Fruit fly (Drosophila melanogaster): ENCODE results near the gene CG13454.

The CG13454 gene

DNA sequence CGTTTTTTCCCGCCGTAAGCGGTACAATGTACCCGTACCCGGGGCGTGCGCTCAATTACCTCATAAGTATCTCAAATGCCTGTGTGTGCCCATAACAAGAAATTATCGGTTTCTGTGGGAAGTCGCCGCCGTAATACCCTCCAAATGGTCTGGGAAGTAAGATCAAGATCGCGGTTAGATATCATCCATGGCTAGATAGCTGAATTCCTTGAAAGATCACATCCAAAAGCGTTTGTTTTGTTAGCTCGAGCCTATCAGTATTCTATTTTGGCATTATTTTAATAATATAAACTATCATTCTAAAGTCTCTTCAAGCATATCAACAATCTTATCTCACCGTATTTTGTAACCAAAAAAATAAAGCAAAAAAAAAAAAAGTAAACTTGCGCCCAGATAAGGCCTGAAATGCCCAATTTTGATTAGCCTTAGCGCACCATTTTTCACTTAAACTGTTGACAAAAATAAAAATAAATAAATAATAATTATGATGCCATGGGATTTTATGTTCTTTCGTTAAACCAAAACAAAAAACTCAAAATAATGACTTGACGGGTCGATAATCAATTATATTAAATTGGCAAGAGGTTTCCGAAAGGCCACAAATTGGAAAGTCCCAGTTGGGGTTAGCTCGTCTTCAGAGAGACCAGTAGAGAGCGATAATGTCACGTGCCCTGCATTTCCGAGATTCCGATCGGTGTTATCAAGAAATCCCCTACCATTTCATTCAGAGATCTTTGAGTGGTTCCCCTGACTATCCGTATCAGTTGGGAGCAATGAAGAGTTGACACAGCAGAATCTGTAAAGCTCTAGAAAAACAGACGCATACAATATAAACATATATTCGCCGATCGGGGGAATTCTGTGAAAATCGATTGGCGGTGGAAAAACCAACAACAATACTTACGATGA, 22.0 kb upstream of the CG13454 start:
- peak; percentile 20 for TF ChIP-seq noc (tag; optimal IDR thresholded peaks at IDR 0.05)

DNA sequence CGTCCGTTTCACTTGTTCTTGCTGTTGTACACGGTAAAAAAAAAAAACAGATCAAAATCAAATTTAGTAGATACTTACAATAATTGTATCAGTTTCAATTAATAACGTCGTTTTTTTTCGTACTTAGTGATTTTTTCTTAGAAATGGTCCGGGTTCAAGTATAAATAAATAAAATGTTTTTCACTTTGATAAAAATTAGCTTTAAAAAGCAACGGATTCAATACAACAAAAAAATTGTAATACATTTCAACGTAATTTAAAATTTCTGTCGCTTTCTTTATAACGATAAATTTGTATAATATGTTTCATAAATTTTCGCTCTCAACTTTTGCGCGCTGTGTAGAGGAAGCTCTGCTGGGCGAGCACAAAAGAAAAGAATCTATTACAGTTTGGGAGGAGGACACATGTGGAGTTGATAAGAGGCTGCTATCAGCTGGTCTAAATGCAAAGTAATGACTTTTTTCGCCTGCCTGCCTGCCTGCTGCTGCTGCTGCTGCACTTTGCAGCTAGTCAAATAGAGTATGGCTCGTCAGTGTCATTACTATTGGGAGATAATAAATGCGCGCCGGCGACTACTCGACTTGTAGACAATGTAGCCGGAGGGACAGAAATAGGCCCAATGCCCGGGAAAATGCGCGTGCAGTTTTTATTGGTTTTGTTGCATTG, 21.2 kb upstream of the CG13454 start:
- peak; percentile 80 for TF ChIP-seq noc (tag; optimal IDR thresholded peaks at IDR 0.05)

DNA sequence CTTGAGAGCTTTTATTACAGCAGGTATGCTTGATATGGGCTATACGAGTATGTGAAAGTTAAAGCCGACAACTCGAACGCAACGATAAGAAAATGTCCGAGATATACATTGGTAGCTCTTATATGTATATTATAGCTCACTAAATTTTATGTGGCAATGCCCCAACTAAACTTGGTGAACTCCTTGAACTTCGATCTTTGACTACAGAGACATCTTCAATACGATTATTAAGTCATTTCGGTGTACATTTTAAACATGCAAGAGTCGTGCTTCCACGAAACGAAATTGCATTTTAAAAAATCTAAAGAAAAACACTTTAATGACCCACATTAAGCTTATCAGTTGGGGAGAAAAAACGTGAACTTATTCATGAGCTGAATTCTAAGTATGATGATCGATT, 19.7 kb upstream of the CG13454 start:
- TF ChIP-seq noc (tag; optimal IDR thresholded peaks at IDR 0.05) = no peak

DNA sequence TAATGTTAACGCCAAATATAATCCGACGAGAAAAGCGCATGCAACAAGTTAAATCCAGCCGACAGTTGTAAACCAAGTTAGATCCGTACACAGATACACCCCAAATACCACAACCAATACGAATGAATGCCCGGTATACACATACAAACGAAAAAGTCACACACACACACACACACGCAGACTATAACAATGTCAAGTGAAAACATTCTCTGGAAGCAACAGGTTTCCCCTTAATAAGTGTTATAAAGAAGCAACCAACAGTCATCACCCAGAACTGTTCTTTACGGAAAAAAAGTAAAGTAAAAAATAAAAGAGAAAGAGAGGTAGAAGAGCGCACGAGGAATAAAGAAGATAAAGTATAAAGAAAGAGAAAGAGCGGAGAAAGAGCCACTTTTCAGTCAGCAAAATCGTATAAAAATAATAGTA, 19.0 kb upstream of the CG13454 start:
- no peak for TF ChIP-seq noc (tag; optimal IDR thresholded peaks at IDR 0.05)

DNA sequence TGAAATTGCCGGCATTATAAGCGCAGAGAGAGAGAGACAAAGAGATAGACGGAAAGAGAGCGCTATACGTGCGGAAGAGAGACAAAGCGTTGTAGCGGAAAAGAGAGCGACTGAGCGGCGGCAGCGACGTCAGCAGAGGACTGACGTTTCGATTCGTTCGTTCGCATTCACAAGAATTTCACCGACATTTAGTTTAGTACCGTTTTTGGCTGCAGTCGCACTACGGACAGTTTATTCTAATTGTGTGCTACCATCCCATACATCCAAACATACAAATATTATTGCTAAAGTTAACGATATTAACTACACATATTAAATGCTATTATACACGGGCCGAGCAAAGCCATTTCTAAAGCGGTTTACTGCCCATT, 18.4 kb upstream of the CG13454 start, which contains the start of gene CrebA:
TSS of gene CrebA (plus strand) at position 168 of the 371 bp plus-strand sequence.
- TF ChIP-seq noc (tag; optimal IDR thresholded peaks at IDR 0.05) = no peak

DNA sequence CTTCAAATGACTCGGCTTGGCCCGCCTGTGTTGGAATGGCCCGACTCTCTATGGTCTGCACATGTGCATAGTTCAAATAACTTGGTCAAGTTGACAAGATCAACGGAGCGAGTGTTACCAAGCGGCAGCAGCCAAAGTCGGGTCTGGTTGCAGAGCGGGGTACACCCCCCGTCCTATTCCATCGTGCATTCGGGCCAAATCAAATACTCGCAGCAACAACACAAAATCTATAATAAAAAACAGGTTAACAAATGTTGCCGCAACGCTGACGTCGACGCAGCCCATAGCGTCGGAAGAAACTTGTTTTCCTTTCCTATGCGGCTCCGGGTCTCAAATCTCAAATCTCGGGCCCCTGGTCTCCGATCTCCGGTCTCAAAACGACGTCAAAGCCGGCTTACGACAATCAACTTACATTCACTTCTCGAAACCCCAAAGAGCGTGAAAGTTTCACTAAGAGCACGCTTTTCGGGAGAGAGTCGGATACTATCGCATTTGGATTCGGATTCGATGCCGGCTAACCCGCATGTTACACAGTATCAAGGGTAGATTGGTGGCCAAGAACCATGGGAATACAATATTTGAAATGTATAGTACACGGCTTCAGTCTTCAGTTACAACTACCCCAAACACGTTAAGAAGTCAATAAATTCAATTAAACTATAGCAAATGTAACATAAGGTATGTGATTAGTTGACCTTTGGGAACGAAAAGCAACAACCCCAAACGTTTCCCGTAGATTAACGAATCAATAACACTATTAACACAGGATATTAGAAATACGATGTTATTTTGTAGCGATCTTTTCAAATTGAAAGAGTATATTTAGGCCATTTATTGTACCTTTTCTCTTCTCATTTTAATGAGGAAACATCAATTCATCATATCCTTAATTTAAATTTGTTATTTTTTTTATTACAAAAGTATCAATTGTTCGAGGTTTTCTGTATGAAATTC, 17.7 kb upstream of the CG13454 start:
- peak; percentile 78 for TF ChIP-seq noc (tag; optimal IDR thresholded peaks at IDR 0.05)

DNA sequence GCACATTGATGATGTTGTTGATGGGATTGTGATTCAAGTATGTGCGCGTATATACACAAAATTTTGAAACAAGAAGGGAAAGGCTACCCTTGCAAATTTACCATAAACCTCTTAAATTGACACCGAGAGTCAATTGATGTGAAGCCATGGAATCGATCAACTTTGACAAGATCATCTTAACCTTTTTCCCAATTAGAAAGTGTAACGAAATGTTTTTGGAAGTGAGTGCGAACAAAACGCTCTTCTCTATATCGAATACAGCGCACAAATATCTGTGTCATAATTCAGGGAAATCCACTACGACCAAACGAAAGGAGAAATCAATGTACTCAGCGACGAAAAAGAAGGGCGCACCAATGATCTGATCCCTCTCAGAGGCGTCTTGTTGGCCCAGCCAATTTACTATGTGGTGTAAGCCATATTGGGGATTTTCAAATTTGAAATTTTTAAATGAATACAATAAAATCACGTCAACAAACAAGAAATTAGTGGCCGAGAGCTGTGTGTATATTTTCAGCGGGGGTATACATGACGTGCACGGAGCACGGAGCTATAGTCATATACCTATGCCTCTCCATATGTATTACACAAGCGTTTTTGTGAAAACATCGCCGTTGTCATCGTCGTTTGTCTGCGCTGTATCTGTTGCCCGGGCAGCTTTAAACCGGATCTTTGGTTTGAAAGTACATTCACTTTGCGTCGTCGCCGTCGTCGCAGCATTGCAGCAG, 16.7 kb upstream of the CG13454 start:
- TF ChIP-seq noc (tag; optimal IDR thresholded peaks at IDR 0.05) = peak; percentile 79

DNA sequence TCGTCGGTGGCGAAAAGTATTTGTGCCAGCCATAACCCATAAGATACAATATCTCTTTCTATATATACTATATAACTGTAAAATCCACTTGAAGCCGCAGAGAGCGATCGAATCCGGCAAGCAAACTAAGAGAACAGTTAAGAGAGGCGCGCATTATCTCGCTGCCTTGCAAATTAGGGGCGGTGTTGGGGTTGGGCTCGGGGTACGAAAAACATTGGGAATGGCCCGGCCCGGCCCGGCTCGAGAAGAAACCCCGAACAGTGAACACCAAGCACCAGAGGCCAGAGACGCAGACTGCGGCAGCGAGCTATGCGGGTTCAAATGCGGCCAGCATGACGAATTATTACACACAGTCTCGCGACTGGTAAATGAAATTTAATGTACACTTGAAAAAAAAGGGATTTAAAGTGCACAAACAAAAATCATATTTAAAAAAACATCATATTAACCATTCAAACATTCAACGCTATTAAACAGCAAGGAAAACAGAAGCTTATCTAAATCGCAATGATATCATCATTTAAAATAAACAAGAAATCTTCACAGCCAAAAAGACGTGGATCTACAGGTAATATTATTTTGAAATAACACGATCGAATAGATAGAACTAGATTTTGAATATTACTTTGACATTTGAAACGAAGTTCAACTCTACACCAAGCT, 15.6 kb upstream of the CG13454 start:
- TF ChIP-seq noc (tag; optimal IDR thresholded peaks at IDR 0.05) = no peak

DNA sequence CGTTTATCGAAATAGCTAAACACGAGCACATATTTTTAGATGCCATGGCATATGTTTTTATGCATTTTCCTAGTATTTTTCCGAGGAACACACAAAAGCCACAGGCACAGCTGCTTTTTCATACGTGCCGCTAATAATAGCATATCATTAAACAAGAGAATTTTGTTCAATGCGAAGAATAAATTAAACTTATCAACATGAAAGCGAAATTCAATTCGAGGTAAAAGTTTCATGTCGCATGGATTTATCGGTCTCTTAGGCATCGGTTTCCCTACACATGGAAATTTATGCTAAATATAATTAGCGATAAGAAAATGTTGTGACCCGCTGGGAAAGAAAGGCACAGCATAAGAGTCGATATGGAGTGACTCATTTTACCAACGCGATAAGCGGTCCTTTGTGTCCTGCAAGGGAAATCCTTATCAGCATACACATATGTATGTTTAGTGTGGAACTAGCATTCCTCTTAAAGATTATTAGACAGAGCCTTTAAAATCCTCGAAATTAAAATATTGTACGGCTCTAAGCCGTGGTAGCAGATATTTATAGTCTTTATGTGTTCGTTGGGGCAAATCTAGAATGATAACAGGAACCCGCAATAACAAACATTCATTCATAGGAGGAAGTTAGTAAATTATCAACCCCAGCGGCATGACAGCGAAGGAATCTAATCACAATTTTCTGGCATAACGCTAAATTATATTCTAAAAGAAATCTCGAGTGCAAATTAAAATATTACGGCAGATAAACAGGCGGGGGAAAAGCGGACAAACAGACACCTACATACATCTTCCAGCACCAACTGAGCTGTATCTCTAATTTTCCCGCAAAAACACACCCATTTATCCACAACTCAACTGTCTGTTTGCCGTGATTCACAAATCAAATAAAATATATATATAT, 14.8 kb upstream of the CG13454 start, which contains the start of gene CG43248:
TSS of gene CG43248 (minus strand) at position 51 of the 903 bp plus-strand sequence.
- peak; percentile 80 for TF ChIP-seq noc (tag; optimal IDR thresholded peaks at IDR 0.05)

DNA sequence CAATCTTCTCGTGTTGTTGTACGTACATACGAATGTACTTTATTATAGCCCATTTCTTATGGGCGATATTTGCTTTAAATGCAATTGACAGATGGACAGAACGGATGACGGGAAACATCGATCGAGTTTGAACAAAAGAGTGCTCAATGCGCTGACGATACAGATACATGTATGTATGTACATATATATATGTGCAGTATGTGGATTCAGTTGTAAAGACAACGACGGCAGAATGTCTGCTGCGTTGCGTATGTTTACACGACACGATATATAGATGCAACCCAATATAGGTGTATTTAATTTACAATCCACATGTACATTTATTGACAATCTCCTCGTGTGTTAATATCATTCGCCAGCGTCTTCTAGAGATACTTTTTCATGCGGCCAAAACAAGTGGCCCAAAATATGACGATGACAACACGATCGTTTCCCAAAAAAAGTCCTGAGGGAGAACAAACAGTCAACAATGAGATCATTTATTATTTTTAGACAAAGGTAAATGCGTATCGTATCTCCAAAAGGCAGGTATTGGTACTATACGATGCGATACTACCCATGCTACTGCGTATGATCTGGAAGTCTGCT, 13.9 kb upstream of the CG13454 start:
- TF ChIP-seq noc (tag; optimal IDR thresholded peaks at IDR 0.05) = no peak

DNA sequence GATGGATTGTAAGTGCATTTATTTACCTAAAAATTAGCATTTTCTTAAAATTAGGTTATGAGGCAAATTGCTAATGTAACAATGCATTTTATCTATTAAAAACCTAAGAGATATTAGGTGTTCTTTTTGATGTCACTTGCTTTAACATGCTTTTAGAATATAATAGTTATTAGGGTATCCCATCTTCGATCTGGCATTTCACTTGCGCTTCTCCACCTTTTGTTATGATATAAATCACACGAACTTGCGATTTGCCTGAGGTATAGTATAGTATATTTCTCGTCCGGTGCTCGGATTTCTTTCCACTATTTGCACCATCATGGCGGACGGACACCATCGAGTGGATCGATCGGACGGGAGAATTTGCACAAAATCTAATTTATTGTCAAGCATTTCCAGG, 13.2 kb upstream of the CG13454 start:
- peak; percentile 71 for TF ChIP-seq noc (tag; optimal IDR thresholded peaks at IDR 0.05)

DNA sequence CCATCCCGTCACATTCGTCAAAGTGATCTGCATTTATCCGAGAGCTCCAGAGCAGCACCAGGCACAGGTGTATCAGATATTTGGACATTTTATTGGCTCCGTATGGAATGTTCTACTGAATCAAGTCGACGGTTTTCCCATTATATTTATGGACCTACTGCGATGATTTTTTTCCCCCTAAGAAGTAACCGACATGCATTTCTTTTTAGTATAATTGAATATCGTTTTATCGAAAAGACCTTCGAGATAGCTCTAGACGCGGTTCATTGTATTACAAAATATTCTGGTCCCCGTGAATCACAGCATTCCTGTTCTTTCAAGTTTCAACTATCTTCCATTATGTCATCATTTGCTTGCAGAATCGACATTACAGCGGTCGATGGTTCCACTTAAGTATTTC, 12.3 kb upstream of the CG13454 start, which contains the start of gene obst-H:
TSS of gene obst-H (minus strand) at position 101 of the 400 bp plus-strand sequence.
- no peak for TF ChIP-seq noc (tag; optimal IDR thresholded peaks at IDR 0.05)

DNA sequence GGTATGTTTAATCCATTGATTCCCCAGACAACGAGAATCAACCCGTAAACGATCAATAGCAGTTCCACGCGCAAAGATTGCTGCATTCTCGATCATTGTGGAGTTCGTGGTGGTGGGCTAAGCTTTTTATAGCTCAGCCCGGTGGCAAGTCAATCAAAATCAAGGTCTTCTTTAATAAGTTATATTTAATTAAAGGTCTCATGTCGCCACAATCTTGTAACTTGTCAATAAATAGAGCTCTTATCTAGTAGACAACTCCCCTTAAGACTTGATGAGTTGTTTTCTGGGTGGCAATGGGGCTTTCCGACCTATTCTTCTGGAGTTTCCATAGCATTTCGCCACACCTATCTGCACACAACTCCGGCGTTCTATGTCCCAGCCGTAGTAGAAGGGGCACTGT, 11.2 kb upstream of the CG13454 start, which contains the start of gene CG42728:
TSS of gene CG42728 (minus strand) at position 101 of the 400 bp plus-strand sequence.
- TF ChIP-seq noc (tag; optimal IDR thresholded peaks at IDR 0.05) = no peak

All from whole organism, larva.